Worm (Caenorhabditis elegans) whole organism, late embryonic: ENCODE results near the gene flp-24.

ENCODE experiments used
- C08G9.2 ChIP-seq: sonication (generic microtip); optimal IDR thresholded peaks from 2 replicates; lab custom pipeline; 2016; ENCODE audit warnings: mild to moderate bottlenecking, missing genetic modification characterization, moderate library complexity, missing compliant biosample characterization
- ceh-18 ChIP-seq: sonication (generic microtip); optimal IDR thresholded peaks from 2 replicates; lab custom pipeline; 2016; ENCODE audit warnings: missing genetic modification characterization, missing compliant biosample characterization
- ceh-6 ChIP-seq: fragments of 200-800 bp; sonication (Bioruptor generic); optimal IDR thresholded peaks from 2 replicates; lab custom pipeline; 2018; ENCODE audit warnings: mild to moderate bottlenecking, missing genetic modification characterization, missing compliant biosample characterization
- nhr-11 ChIP-seq: fragments of 150-350 bp; optimal IDR thresholded peaks from 2 replicates; lab custom pipeline; 2014; ENCODE audit warnings: missing biosample characterization, missing genetic modification characterization
- pha-4 ChIP-seq: fragments of 150-350 bp; optimal IDR thresholded peaks from 2 replicates; lab custom pipeline; 2018; ENCODE audit warnings: missing biosample characterization, missing genetic modification reagents, missing genetic modification characterization
- pqm-1 ChIP-seq: sonication (generic microtip); optimal IDR thresholded peaks from 2 replicates; lab custom pipeline; 2016; ENCODE audit warnings: missing genetic modification characterization, missing compliant biosample characterization
- sox-2 ChIP-seq: fragments of 200-800 bp; sonication (Bioruptor generic); IDR thresholded peaks from 2 replicates; pipeline ENCODE4 v1.3.6; 2022; ENCODE audit warnings: missing genetic modification reagents, missing genetic modification characterization, missing compliant biosample characterization
- tbx-2 ChIP-seq: sonication (generic microtip); optimal IDR thresholded peaks from 2 replicates; lab custom pipeline; 2016; ENCODE audit warnings: missing genetic modification characterization, missing compliant biosample characterization
- unc-55 ChIP-seq: sonication (generic microtip); optimal IDR thresholded peaks from 2 replicates; lab custom pipeline; 2017; ENCODE audit warnings: missing biosample characterization, missing genetic modification reagents, missing genetic modification characterization

DNA sequence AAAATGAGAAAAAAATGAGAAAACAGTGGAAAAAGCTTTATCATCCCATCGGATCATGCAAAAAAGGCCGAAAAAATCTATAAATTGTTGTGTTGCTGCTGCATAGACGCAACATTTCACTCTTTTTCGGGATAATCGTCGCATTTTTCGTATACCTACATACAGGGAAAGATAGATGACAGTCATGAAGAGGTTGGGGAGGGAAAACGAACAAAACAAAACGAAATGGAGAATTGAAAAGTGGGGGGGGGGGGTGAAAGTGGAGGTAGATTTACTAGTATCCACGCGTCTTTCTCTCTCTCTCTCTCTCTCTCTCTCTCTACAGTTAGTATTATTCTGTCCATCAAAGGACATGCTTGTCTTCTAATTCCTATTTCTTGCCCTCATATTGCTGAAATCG, 19.5 kb downstream of the flp-24 start:
- no peak for TF ChIP-seq sox-2
- no peak for TF ChIP-seq pqm-1
- no peak for TF ChIP-seq nhr-11 (tag; lab: Kevin White, UChicago)
- no peak for TF ChIP-seq ceh-6 (GFP tag; lab: Kevin White, UChicago)
- no peak for TF ChIP-seq pha-4 (tag; lab: Kevin White, UChicago)
- no peak for TF ChIP-seq tbx-2 (tag; lab: Kevin White, UChicago)
- no peak for TF ChIP-seq C08G9.2 (tag; lab: Kevin White, UChicago)
- TF ChIP-seq ceh-18 (tag; lab: Kevin White, UChicago): no peak
- TF ChIP-seq unc-55 (GFP tag; lab: Kevin White, UChicago): no peak
